Worm (Caenorhabditis elegans): ENCODE results near the gene bgal-2.

bgal-2 gene

DNA sequence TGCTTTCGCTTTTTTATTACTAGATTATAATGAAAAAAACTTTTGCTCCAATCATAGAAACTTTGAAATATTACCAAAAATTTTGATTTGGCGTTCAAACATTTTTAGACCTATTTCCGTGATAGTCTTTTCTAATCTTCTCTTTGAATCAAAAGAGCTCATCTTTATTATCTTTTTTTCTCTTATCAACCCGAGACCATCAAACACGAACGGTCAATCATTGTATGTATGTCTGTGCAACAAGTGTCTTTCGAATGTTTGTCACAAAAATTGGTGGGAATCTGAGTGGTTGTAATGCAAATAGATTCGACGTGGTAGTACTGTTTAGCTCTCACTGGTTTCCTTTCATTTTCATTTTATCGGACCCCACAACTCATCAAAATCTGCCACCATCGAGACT, 15.6 kb downstream of the bgal-2 start, which contains the start of gene M03A8.3:
M03A8.3 (plus strand) TSS at position 278 of the 400 bp plus-strand sequence.
- TF ChIP-seq efl-1 (optimal IDR thresholded peaks at IDR 0.05) (no peak), efl-1 (GFP tag; optimal IDR thresholded peaks at IDR 0.05 in 1 of 2) (peak in 1 of 2 experiments; percentile 74), snu-23 (GFP tag; optimal IDR thresholded peaks at IDR 0.05) (no peak), fkh-4 (tag; optimal IDR thresholded peaks at IDR 0.05; ENCODE audit: borderline replicate concordance) (no peak), pqm-1 (tag; optimal IDR thresholded peaks at IDR 0.05) (no peak), lin-15B (tag; optimal IDR thresholded peaks at IDR 0.05) (no peak)

DNA sequence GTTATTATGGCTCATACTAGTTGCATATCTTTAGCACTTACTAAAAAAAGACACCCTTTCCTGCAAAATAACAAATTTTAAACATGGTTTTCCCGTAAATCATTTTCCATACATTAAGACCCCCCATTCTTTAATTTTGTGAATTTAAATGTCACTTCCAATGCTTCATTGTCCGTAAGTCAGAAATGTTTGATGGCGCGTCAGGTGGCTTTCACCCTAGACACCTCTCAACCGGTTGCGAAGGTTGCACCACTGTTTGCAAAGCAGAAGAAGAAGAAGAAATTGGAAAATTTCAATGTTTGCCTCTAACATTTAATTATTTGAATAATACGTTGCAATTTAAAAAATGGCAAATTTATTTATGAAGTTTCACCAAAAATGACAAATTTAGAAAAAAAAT, 17.3 kb downstream of the bgal-2 start:
- TF ChIP-seq snpc-4 (tag; optimal IDR thresholded peaks at IDR 0.05) (no peak), sptf-1 (tag; optimal IDR thresholded peaks at IDR 0.05) (no peak), nhr-28 (tag; optimal IDR thresholded peaks at IDR 0.05) (no peak), efl-3 (GFP tag; optimal IDR thresholded peaks at IDR 0.05) (no peak), vab-15 (tag; optimal IDR thresholded peaks at IDR 0.05) (no peak), sup-37 (GFP tag; optimal IDR thresholded peaks at IDR 0.05) (no peak), snu-23 (GFP tag; optimal IDR thresholded peaks at IDR 0.05) (no peak), irx-1 (tag; optimal IDR thresholded peaks at IDR 0.05) (no peak), tlp-1 (tag; optimal IDR thresholded peaks at IDR 0.05) (no peak), zip-4 (GFP tag; optimal IDR thresholded peaks at IDR 0.05) (no peak), C04F5.9 (tag; optimal IDR thresholded peaks at IDR 0.05) (no peak), skn-1 (tag; optimal IDR thresholded peaks at IDR 0.05) (no peak), ets-5 (GFP tag; IDR thresholded peaks at IDR 0.05) (no peak), nhr-47 (tag; optimal IDR thresholded peaks at IDR 0.05) (no peak), lin-15B (tag; optimal IDR thresholded peaks at IDR 0.05) (no peak), pqm-1 (tag; optimal IDR thresholded peaks at IDR 0.05) (no peak), egl-13 (tag; optimal IDR thresholded peaks at IDR 0.05) (no peak), ztf-11 (tag; optimal IDR thresholded peaks at IDR 0.05) (no peak), nhr-85 (tag) (no peak), nhr-71 (tag; optimal IDR thresholded peaks at IDR 0.05) (no peak)

DNA sequence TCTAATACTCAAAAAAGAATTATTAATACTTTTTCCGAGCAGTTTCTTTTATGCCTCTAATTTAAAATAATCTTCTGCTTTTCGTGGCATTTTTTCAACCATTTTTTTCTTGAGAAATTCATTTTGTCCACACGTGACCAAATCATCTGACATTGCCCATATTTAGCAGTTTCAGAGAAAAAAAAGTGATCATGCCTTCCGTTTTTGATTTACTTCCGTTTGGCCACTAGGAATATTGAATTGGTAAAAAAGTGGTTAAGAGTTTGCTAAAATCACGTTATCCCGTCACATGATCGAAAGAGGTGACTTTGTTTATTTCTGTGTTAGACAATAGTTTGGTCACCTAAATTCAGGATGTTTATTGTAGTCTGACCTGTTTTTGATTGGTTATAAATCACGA, 20.2 kb downstream of the bgal-2 start:
- TF ChIP-seq grh-1 (GFP tag; IDR thresholded peaks at IDR 0.05) (no peak), nhr-237 (tag; optimal IDR thresholded peaks at IDR 0.05) (no peak), egl-27 (tag; optimal IDR thresholded peaks at IDR 0.05) (no peak), elt-2 (tag; optimal IDR thresholded peaks at IDR 0.05) (no peak), zip-4 (GFP tag; optimal IDR thresholded peaks at IDR 0.05) (no peak), unc-130 (tag; optimal IDR thresholded peaks at IDR 0.05) (no peak), dsc-1 (tag; optimal IDR thresholded peaks at IDR 0.05) (no peak), unc-62 (GFP tag; optimal IDR thresholded peaks at IDR 0.05) (no peak), nhr-47 (tag; optimal IDR thresholded peaks at IDR 0.05) (peak; percentile 51), swsn-7 (tag; optimal IDR thresholded peaks at IDR 0.05) (no peak), unc-30 (tag; optimal IDR thresholded peaks at IDR 0.05) (no peak), snu-23 (GFP tag; optimal IDR thresholded peaks at IDR 0.05) (no peak), aha-1 (tag; optimal IDR thresholded peaks at IDR 0.05) (no peak), sptf-1 (tag; optimal IDR thresholded peaks at IDR 0.05) (no peak), fos-1 (tag; optimal IDR thresholded peaks at IDR 0.05) (no peak), dpl-1 (GFP tag; optimal IDR thresholded peaks at IDR 0.05) (no peak), efl-3 (GFP tag; optimal IDR thresholded peaks at IDR 0.05) (no peak), sox-4 (tag; optimal IDR thresholded peaks at IDR 0.05) (peak; percentile 7), ztf-4 (tag; optimal IDR thresholded peaks at IDR 0.05) (no peak), ceh-8 (GFP tag; optimal IDR thresholded peaks at IDR 0.05) (no peak), fkh-4 (tag; optimal IDR thresholded peaks at IDR 0.05; ENCODE audit: borderline replicate concordance) (no peak), ztf-11 (tag; optimal IDR thresholded peaks at IDR 0.05) (no peak), mab-9 (GFP tag; IDR thresholded peaks at IDR 0.05) (no peak), rnt-1 (tag; optimal IDR thresholded peaks at IDR 0.05) (no peak), ama-1 (optimal IDR thresholded peaks at IDR 0.05) (no peak), xbp-1 (tag; optimal IDR thresholded peaks at IDR 0.05) (no peak), ceh-63 (GFP tag; optimal IDR thresholded peaks at IDR 0.05) (no peak), zag-1 (tag; optimal IDR thresholded peaks at IDR 0.05) (no peak), hpl-2 (GFP tag; optimal IDR thresholded peaks at IDR 0.05) (no peak), ceh-90 (tag; optimal IDR thresholded peaks at IDR 0.05) (no peak), hlh-4 (tag; optimal IDR thresholded peaks at IDR 0.05) (no peak), sup-37 (GFP tag; optimal IDR thresholded peaks at IDR 0.05) (no peak), snpc-4 (tag; optimal IDR thresholded peaks at IDR 0.05) (no peak), skn-1 (tag; optimal IDR thresholded peaks at IDR 0.05) (no peak), lin-14 (GFP tag; optimal IDR thresholded peaks at IDR 0.05) (no peak), mef-2 (tag; optimal IDR thresholded peaks at IDR 0.05) (no peak), nhr-20 (tag; optimal IDR thresholded peaks at IDR 0.05) (peak; percentile 37)

Data from whole organism, L1 larva.